Fruit fly (Drosophila melanogaster): ENCODE data around the gene Oga.

The Oga gene

DNA sequence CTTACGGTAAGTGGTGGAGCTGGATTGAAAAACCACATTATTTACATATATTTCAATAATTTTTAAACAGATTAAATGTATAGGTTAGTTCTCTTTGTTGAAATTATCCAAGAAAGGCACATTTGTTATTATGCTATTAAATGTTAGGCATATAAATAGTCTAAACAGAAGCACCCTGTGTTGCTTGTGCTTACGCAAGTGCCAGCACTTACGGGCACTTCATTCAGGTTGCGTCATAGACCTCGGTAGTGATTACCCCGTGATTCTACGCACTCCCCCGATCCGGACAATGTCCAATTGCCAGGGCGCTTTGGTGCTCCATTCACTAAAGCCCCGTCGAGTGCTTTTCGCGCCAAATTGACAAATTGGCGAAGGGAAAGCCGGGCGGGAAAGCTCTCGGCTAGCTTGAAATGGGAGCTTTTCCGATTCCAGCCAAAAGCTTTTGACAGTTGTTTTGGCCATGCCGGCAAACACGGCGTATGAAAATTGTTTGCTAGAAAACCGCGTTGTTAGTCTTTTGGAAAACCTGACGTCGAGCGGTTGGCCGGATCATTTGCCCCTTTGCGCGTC lies 27.7 kb downstream of the Oga start, which contains the start of gene ETHR (continued):
- TF ChIP-seq CG4854 (GFP tag; optimal IDR thresholded peaks at IDR 0.05) = no peak
- no peak for TF ChIP-seq CG9215 (GFP tag; IDR thresholded peaks at IDR 0.05)
- no peak for TF ChIP-seq vfl (GFP tag; optimal IDR thresholded peaks at IDR 0.05)
- no peak for TF ChIP-seq CG5245 (GFP tag; optimal IDR thresholded peaks at IDR 0.05)
- no peak for TF ChIP-seq CG3847 (GFP tag; IDR thresholded peaks at IDR 0.05)
- TF ChIP-seq corto (GFP tag; optimal IDR thresholded peaks at IDR 0.05) = no peak
- TF ChIP-seq Blimp-1 (GFP tag; optimal IDR thresholded peaks at IDR 0.05) = no peak
- TF ChIP-seq her (GFP tag; optimal IDR thresholded peaks at IDR 0.05) = peak; percentile 35
- TF ChIP-seq Ssrp (tag; optimal IDR thresholded peaks at IDR 0.05) = no peak
- no peak for TF ChIP-seq fd64A (GFP tag; optimal IDR thresholded peaks at IDR 0.05)
- TF ChIP-seq CG31365 (tag; optimal IDR thresholded peaks at IDR 0.05) = no peak
- TF ChIP-seq CG7556 (GFP tag; optimal IDR thresholded peaks at IDR 0.05) = peak; percentile 55
- TF ChIP-seq CG2202 (tag; optimal IDR thresholded peaks at IDR 0.05) = no peak
- no peak; the same call in 2 of the 3 replicates for TF ChIP-seq HLH4C (GFP tag; IDR thresholded peaks at IDR 0.05; ENCODE audit: partially characterized antibody)
- peak; percentile 19 for TF ChIP-seq pzg (GFP tag; optimal IDR thresholded peaks at IDR 0.05)
- no peak for TF ChIP-seq tll (GFP tag; optimal IDR thresholded peaks at IDR 0.05)
- TF ChIP-seq zen2 (GFP tag; IDR thresholded peaks at IDR 0.05; ENCODE audit: partially characterized antibody) = no peak
- TF ChIP-seq CG8089 (GFP tag; optimal IDR thresholded peaks at IDR 0.05) = no peak
- peak; percentile 56 for TF ChIP-seq Nf-YC (tag; optimal IDR thresholded peaks at IDR 0.05)
- TF ChIP-seq CG9876 (GFP tag; optimal IDR thresholded peaks at IDR 0.05) = no peak
- TF ChIP-seq CG16813 (GFP tag; IDR thresholded peaks at IDR 0.05; ENCODE audit: partially characterized antibody) = no peak
- peak; percentile 20 for TF ChIP-seq CG13296 (GFP tag; optimal IDR thresholded peaks at IDR 0.05)
- peak; percentile 67; the same call in 2 of the 3 replicates for TF ChIP-seq Dbx (GFP tag; IDR thresholded peaks at IDR 0.05)
- TF ChIP-seq otp (GFP tag; IDR thresholded peaks at IDR 0.05) = no peak
- TF ChIP-seq CG43689 (GFP tag; IDR thresholded peaks at IDR 0.05) = no peak
- TF ChIP-seq Sox102F (GFP tag; optimal IDR thresholded peaks at IDR 0.05) = peak; percentile 25
- no peak for TF ChIP-seq twi (tag; optimal IDR thresholded peaks at IDR 0.05)
- TF ChIP-seq CG6654 (GFP tag; optimal IDR thresholded peaks at IDR 0.05) = no peak
- no peak for TF ChIP-seq Gsc (GFP tag; IDR thresholded peaks at IDR 0.05)
- TF ChIP-seq nerfin-2 (GFP tag; IDR thresholded peaks at IDR 0.05; ENCODE audit: partially characterized antibody) = no peak
- TF ChIP-seq Xrp1 (GFP tag; IDR thresholded peaks at IDR 0.05) = peak; percentile 40
- peak; percentile 78 for TF ChIP-seq slbo (GFP tag; IDR thresholded peaks at IDR 0.05)
- peak; percentile 56 for TF ChIP-seq grau (tag; optimal IDR thresholded peaks at IDR 0.05)
- TF ChIP-seq CG12155 (GFP tag; optimal IDR thresholded peaks at IDR 0.05) = peak; percentile 61
- no peak for TF ChIP-seq Bdp1 (GFP tag; optimal IDR thresholded peaks at IDR 0.05)
- TF ChIP-seq Ets65A (GFP tag) = peak; percentile 58
- TF ChIP-seq CG12219 (GFP tag; optimal IDR thresholded peaks at IDR 0.05) = peak; percentile 29
- no peak for TF ChIP-seq ATbp (GFP tag; optimal IDR thresholded peaks at IDR 0.05)
- no peak for TF ChIP-seq zf30C (GFP tag; optimal IDR thresholded peaks at IDR 0.05)
- TF ChIP-seq CG17829 (tag; optimal IDR thresholded peaks at IDR 0.05) = no peak
- no peak for TF ChIP-seq ab (GFP tag; optimal IDR thresholded peaks at IDR 0.05)
- peak; percentile 91 for TF ChIP-seq CG12769 (tag; optimal IDR thresholded peaks at IDR 0.05)
- TF ChIP-seq amos (GFP tag; IDR thresholded peaks at IDR 0.05; ENCODE audit: partially characterized antibody) = peak; percentile 27; the same call in 1 of the 2 replicates
- no peak for TF ChIP-seq HLH3B (GFP tag; IDR thresholded peaks at IDR 0.05)
- TF ChIP-seq Dek (tag; optimal IDR thresholded peaks at IDR 0.05) = peak; percentile 56
- no peak for TF ChIP-seq pita (GFP tag; optimal IDR thresholded peaks at IDR 0.05)
- peak; percentile 54 for TF ChIP-seq CG8281 (tag; optimal IDR thresholded peaks at IDR 0.05)
- TF ChIP-seq scrt (GFP tag; optimal IDR thresholded peaks at IDR 0.05) = no peak
- TF ChIP-seq zfh1 (GFP tag; IDR thresholded peaks at IDR 0.05) = no peak
- peak; percentile 22 for TF ChIP-seq caup (GFP tag; optimal IDR thresholded peaks at IDR 0.05; ENCODE audit: severe bottlenecking)
